Fruit fly (Drosophila melanogaster) whole organism, pupa: ENCODE results near the gene COX7A.

Experiments used
- Pif1A ChIP-seq: fragments of 200-800 bp; sonication (Bioruptor generic); optimal IDR thresholded peaks from 3 replicates; lab custom pipeline; 2016; ENCODE audit warnings: missing biosample characterization, missing genetic modification characterization
- Pif1B ChIP-seq: fragments of 200-800 bp; sonication (Bioruptor generic); optimal IDR thresholded peaks from 3 replicates; lab custom pipeline; 2016; ENCODE audit warnings: missing biosample characterization, missing genetic modification characterization
- rn ChIP-seq: fragments of 200-800 bp; sonication (Bioruptor generic); IDR thresholded peaks from 2 replicates; pipeline ENCODE4 v1.3.6; 2022; ENCODE audit warnings: missing biosample characterization, missing genetic modification characterization

- TF ChIP-seq Pif1A (no peak), rn (GFP tag; lab: Robert Waterston, UW) (no peak), Pif1B (no peak)
These were observed 17.2 kb upstream of the COX7A start for dm6 chr3R:8358004-8358403.
